Worm (Caenorhabditis elegans) whole organism, L4 larva: ENCODE results near the gene C14A11.9.

ENCODE experiments used
- D1046.2 ChIP-seq: fragments of 200-800 bp; sonication (Bioruptor generic); IDR thresholded peaks from 2 replicates; pipeline ENCODE4 v1.3.6; 2022; ENCODE audit warnings: missing genetic modification characterization, missing compliant biosample characterization
- F10B5.3 ChIP-seq: sonication (generic microtip); optimal IDR thresholded peaks from 2 replicates; lab custom pipeline; 2016; ENCODE audit warnings: mild to moderate bottlenecking, missing genetic modification characterization, missing compliant biosample characterization
- F37D6.2 ChIP-seq: sonication (generic microtip); optimal IDR thresholded peaks from 2 replicates; lab custom pipeline; 2016; ENCODE audit warnings: mild to moderate bottlenecking, missing genetic modification characterization, missing compliant biosample characterization
- F49E8.2 ChIP-seq: sonication (generic microtip); optimal IDR thresholded peaks from 2 replicates; lab custom pipeline; 2016; ENCODE audit warnings: missing compliant biosample characterization, mild to moderate bottlenecking, missing genetic modification characterization, borderline replicate concordance
- T26A8.4 ChIP-seq: fragments of 200-800 bp; sonication (Bioruptor generic); IDR thresholded peaks from 2 replicates; pipeline ENCODE4 v1.3.6; 2022; ENCODE audit warnings: missing genetic modification characterization, missing compliant biosample characterization
- Y105C5A.15 ChIP-seq: fragments of 200-800 bp; sonication (Bioruptor generic); IDR thresholded peaks from 2 replicates; pipeline ENCODE4 v1.3.6; 2022; ENCODE audit warnings: missing genetic modification characterization, missing compliant biosample characterization
- Y75B8A.6 ChIP-seq: fragments of 200-800 bp; sonication (Bioruptor generic); IDR thresholded peaks from 2 replicates; pipeline ENCODE4 v1.3.6; 2022; ENCODE audit warnings: missing genetic modification reagents, missing genetic modification characterization, missing compliant biosample characterization
- ZK337.2 ChIP-seq: fragments of 200-800 bp; sonication (Bioruptor generic); IDR thresholded peaks from 2 replicates; pipeline ENCODE4 v1.3.6; 2022; ENCODE audit warnings: missing genetic modification reagents, missing genetic modification characterization, missing compliant biosample characterization
- aha-1 ChIP-seq: fragments of 150-350 bp; peaks from one replicate; lab custom pipeline; 2014; ENCODE audit warnings: missing biosample characterization, missing genetic modification characterization
- ceh-82 ChIP-seq: sonication (generic microtip); optimal IDR thresholded peaks from 2 replicates; lab custom pipeline; 2017; ENCODE audit warnings: missing biosample characterization, missing genetic modification characterization
- ctbp-1 ChIP-seq: fragments of 200-800 bp; sonication (Bioruptor generic); IDR thresholded peaks from 2 replicates; pipeline ENCODE4 v1.3.6; 2022; ENCODE audit warnings: missing genetic modification reagents, missing genetic modification characterization, missing compliant biosample characterization
- daf-12 ChIP-seq: fragments of 150-350 bp; optimal IDR thresholded peaks from 2 replicates; lab custom pipeline; 2014; ENCODE audit warnings: missing biosample characterization, missing genetic modification reagents, missing genetic modification characterization
- daf-16 ChIP-seq, 3 experiments: sonication (generic microtip); optimal IDR thresholded peaks; 2 replicates each; lab custom pipeline; 2016 to 2017; ENCODE audit warnings: missing genetic modification characterization in 3 of 3, missing genetic modification reagents in 3 of 3, mild to moderate bottlenecking in 2 of 3, missing compliant biosample characterization in 2 of 3, missing biosample characterization in 1 of 3, moderate library complexity in 1 of 3
- daf-19 ChIP-seq: fragments of 200-800 bp; sonication (Bioruptor generic); conservative IDR thresholded peaks from 2 replicates; pipeline ENCODE4 v1.3.6; 2022; ENCODE audit warnings: missing genetic modification characterization, missing compliant biosample characterization
- dmd-9 ChIP-seq: fragments of 200-800 bp; sonication (Bioruptor generic); IDR thresholded peaks from 2 replicates; pipeline ENCODE4 v1.3.6; 2022; ENCODE audit warnings: missing genetic modification reagents, missing genetic modification characterization, missing compliant biosample characterization
- dpl-1 ChIP-seq: fragments of 150-350 bp; optimal IDR thresholded peaks from 2 replicates; lab custom pipeline; 2014; ENCODE audit warnings: missing biosample characterization, missing genetic modification reagents, missing genetic modification characterization
- duxl-1 ChIP-seq: sonication (generic microtip); optimal IDR thresholded peaks from 2 replicates; lab custom pipeline; 2016; ENCODE audit warnings: mild to moderate bottlenecking, missing genetic modification characterization, moderate library complexity, missing compliant biosample characterization; ENCODE audit not compliant: poor library complexity
- dve-1 ChIP-seq: sonication (generic microtip); optimal IDR thresholded peaks from 2 replicates; lab custom pipeline; 2017; ENCODE audit warnings: antibody characterized with exemption, mild to moderate bottlenecking, missing genetic modification characterization, missing compliant biosample characterization; ENCODE audit not compliant: insufficient read depth
- egl-27 ChIP-seq: sonication (generic microtip); optimal IDR thresholded peaks from 3 replicates; lab custom pipeline; 2017; ENCODE audit warnings: missing biosample characterization, missing genetic modification reagents, missing genetic modification characterization
- egl-43 ChIP-seq: fragments of 200-800 bp; sonication (Bioruptor generic); IDR thresholded peaks from 2 replicates; pipeline ENCODE4 v1.3.6; 2022; ENCODE audit warnings: missing genetic modification reagents, missing genetic modification characterization, missing compliant biosample characterization
- fkh-10 ChIP-seq: fragments of 150-350 bp; optimal IDR thresholded peaks from 2 replicates; lab custom pipeline; 2014; ENCODE audit warnings: missing biosample characterization, missing genetic modification reagents, missing genetic modification characterization
- hmg-1.1 ChIP-seq: fragments of 200-800 bp; sonication (Bioruptor generic); IDR thresholded peaks from 2 replicates; pipeline ENCODE4 v1.3.6; 2022; ENCODE audit warnings: missing genetic modification reagents, missing genetic modification characterization, missing compliant biosample characterization
- lim-7 ChIP-seq: fragments of 200-800 bp; sonication (Bioruptor generic); IDR thresholded peaks from 2 replicates; pipeline ENCODE4 v1.3.6; 2022; ENCODE audit warnings: missing genetic modification characterization, missing compliant biosample characterization
- madf-5 ChIP-seq, 2 experiments: fragments of 200-800 bp; sonication (Bioruptor generic); IDR thresholded peaks; 2 replicates each; pipeline ENCODE4 v1.3.6; 2022; ENCODE audit warnings: missing compliant biosample characterization in 2 of 2, missing genetic modification characterization in 2 of 2
- madf-9 ChIP-seq: fragments of 200-800 bp; sonication (Bioruptor generic); conservative IDR thresholded peaks from 2 replicates; pipeline ENCODE4 v1.3.6; 2022; ENCODE audit warnings: missing genetic modification reagents, missing genetic modification characterization, missing compliant biosample characterization
- mep-1 ChIP-seq: fragments of 150-350 bp; sonication (generic microtip); optimal IDR thresholded peaks from 3 replicates; lab custom pipeline; 2014; ENCODE audit warnings: missing biosample characterization, missing genetic modification characterization
- mes-2 ChIP-seq: sonication (generic microtip); optimal IDR thresholded peaks from 2 replicates; lab custom pipeline; 2016; ENCODE audit warnings: missing genotype, mild to moderate bottlenecking, missing genetic modification characterization, missing compliant biosample characterization; ENCODE audit not compliant: poor library complexity, severe bottlenecking
- mxl-2 ChIP-seq: fragments of 200-800 bp; sonication (Bioruptor generic); conservative IDR thresholded peaks from 2 replicates; pipeline ENCODE4 v1.3.6; 2022; ENCODE audit warnings: missing genetic modification reagents, missing genetic modification characterization, missing compliant biosample characterization
- nhr-102 ChIP-seq: sonication (generic microtip); optimal IDR thresholded peaks from 2 replicates; lab custom pipeline; 2016; ENCODE audit warnings: mild to moderate bottlenecking, missing genetic modification characterization, moderate library complexity, missing compliant biosample characterization
- nhr-25 ChIP-seq: sonication (generic microtip); optimal IDR thresholded peaks from 2 replicates; lab custom pipeline; 2017; ENCODE audit warnings: missing genetic modification characterization, mild to moderate bottlenecking, missing compliant biosample characterization, antibody characterized with exemption, moderate library complexity, borderline replicate concordance; ENCODE audit not compliant: insufficient read depth
- nhr-28 ChIP-seq: fragments of 150-350 bp; optimal IDR thresholded peaks from 2 replicates; lab custom pipeline; 2014; ENCODE audit warnings: missing biosample characterization, missing genetic modification characterization
- nhr-48 ChIP-seq: sonication (generic microtip); optimal IDR thresholded peaks from 2 replicates; lab custom pipeline; 2016; ENCODE audit warnings: mild to moderate bottlenecking, missing genetic modification characterization, missing compliant biosample characterization
- nhr-76 ChIP-seq: fragments of 150-350 bp; optimal IDR thresholded peaks from 2 replicates; lab custom pipeline; 2014; ENCODE audit warnings: missing biosample characterization, missing genetic modification characterization
- pha-4 ChIP-seq, 2 experiments: fragments of 150-350 bp in 1 of 2; fragments of 200-800 bp in 1 of 2; sonication (Bioruptor generic) in 1 of 2; IDR thresholded peaks in 1 of 2; optimal IDR thresholded peaks in 1 of 2; 2 replicates each; pipeline versions ENCODE4 v1.3.6 to Lab custom; 2014 to 2022; ENCODE audit warnings: missing genetic modification characterization in 2 of 2, missing genetic modification reagents in 2 of 2, missing biosample characterization in 1 of 2, missing compliant biosample characterization in 1 of 2
- set-16 ChIP-seq: fragments of 200-800 bp; sonication (Bioruptor generic); IDR thresholded peaks from 2 replicates; pipeline ENCODE4 v1.3.6; 2022; ENCODE audit warnings: missing genetic modification reagents, missing genetic modification characterization, missing compliant biosample characterization
- snpc-1.2 ChIP-seq: fragments of 200-800 bp; sonication (Bioruptor generic); IDR thresholded peaks from 2 replicates; pipeline ENCODE4 v1.3.6; 2022; ENCODE audit warnings: missing genetic modification reagents, missing genetic modification characterization, missing compliant biosample characterization
- spr-3 ChIP-seq: fragments of 200-800 bp; sonication (Bioruptor generic); optimal IDR thresholded peaks from 2 replicates; lab custom pipeline; 2018; ENCODE audit warnings: mild to moderate bottlenecking, missing genetic modification characterization, missing compliant biosample characterization
- unc-130 ChIP-seq: sonication (generic microtip); optimal IDR thresholded peaks from 2 replicates; lab custom pipeline; 2016; ENCODE audit warnings: missing genetic modification reagents, missing genetic modification characterization, missing compliant biosample characterization
- unc-62 ChIP-seq, 3 experiments: fragments of 150-350 bp in 1 of 3; sonication (generic microtip); optimal IDR thresholded peaks in 2 of 3; peaks in 1 of 3; 1 replicate in 1 of 3; 2 replicates in 2 of 3; lab custom pipeline; 2014 to 2017; ENCODE audit warnings: missing biosample characterization in 3 of 3, missing genetic modification characterization in 3 of 3, missing genetic modification reagents in 3 of 3, missing genotype in 1 of 3
- ztf-11 ChIP-seq: fragments of 150-350 bp; optimal IDR thresholded peaks from 2 replicates; lab custom pipeline; 2014; ENCODE audit warnings: missing biosample characterization, missing genetic modification characterization
- ztf-7 ChIP-seq: fragments of 150-350 bp; optimal IDR thresholded peaks from 2 replicates; lab custom pipeline; 2014; ENCODE audit warnings: missing biosample characterization, missing genetic modification characterization

The C14A11.9 gene

DNA sequence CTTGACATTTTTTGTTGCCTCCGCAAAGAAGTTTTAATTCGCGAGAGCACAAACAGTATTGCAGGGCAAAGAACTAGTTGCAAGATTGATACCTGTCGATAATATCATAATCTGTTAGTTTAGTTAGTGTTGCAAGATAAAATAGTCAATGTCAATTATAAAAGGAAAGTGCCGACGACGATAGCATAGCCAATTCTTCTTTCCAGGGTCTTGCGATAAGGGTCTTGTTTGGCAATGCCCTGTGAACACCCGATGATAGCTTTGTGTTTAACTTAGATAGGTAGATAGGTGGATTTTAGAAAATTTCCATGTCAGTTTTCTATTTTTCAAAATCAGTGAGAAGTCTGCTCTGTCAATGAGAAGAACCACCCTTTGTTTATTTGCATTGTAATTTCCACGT is 15.1 kb downstream of the C14A11.9 start:
- TF ChIP-seq dve-1 (tag; lab: Kevin White, UChicago) (peak; percentile 2), dpl-1 (GFP tag; lab: Kevin White, UChicago) (no peak)
- TF ChIP-seq, all 104 proteins: peak for 1

DNA sequence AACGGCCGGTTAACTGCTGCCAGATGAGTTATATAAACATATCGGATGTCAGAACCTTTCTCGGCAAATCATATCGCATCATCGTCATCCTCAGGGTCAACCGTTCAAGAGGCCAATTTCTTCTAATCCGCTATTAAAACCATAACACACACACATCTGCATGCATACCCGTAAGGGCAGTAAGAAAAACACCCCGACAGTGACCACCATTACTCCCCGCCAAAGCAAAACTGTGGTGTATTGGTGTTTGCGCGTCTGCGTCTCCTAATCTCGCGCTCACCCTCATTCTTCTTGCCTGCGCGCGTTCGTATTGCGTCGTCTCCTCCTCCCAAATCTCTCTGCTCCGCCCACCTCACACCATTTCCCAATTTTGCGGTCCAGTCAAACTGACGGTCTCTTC is 15.9 kb downstream of the C14A11.9 start:
- no peak for TF ChIP-seq nhr-48
- peak; percentile 68 for TF ChIP-seq aha-1
- no peak for TF ChIP-seq Y75B8A.6 (GFP tag; lab: Robert Waterston, UW)
- TF ChIP-seq set-16 (GFP tag; lab: Robert Waterston, UW) = 0 out of 2 replicates have a peak, but pooled peaks have one; percentile 12
- no peak for TF ChIP-seq daf-19 (GFP tag; lab: Robert Waterston, UW)
- TF ChIP-seq daf-12 (tag; lab: Kevin White, UChicago) = no peak
- TF ChIP-seq ceh-82 (tag; lab: Kevin White, UChicago) = no peak
- TF ChIP-seq egl-27 (tag; lab: Kevin White, UChicago) = no peak
- TF ChIP-seq madf-5 (GFP tag; IDR thresholded peaks at IDR 0.05; lab: Robert Waterston, UW) = no peak
- TF ChIP-seq nhr-102 (tag; lab: Kevin White, UChicago) = no peak
- no peak for TF ChIP-seq nhr-28 (tag; lab: Kevin White, UChicago)
- no peak for TF ChIP-seq mxl-2
- no peak for TF ChIP-seq nhr-25

DNA sequence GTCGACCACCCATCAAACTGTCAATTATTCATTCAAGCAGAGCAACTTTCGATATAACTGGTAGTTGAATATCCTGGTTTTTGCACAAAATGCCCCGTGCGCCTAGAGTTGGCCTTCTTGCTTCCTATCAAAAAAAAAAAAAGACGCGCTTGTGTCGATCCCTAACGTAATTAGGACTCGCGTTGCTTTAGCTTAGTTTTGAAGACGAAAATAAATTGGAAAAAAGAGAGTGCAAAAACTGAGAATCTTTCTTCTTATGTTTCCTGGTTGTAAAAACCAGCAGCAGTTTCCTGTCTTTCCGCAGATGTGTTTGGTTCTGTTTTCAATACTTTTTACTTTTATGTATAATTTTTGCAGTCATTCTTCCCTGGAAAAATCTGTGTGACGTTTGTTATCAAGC is 31.5 kb downstream of the C14A11.9 start:
- TF ChIP-seq unc-62 (GFP tag; optimal IDR thresholded peaks at IDR 0.05 in 1 of 2; lab: Kevin White, UChicago) (peak in 1 of 2 experiments; percentile 56), unc-62 (tag; optimal IDR thresholded peaks at IDR 0.05; lab: Kevin White, UChicago) (no peak), daf-16 (GFP tag; optimal IDR thresholded peaks at IDR 0.05; lab: Kevin White, UChicago) (no peak), daf-16 (tag; optimal IDR thresholded peaks at IDR 0.05; lab: Kevin White, UChicago) (no peak), snpc-1.2 (GFP tag; lab: Robert Waterston, UW) (no peak), fkh-10 (peak; percentile 10)

DNA sequence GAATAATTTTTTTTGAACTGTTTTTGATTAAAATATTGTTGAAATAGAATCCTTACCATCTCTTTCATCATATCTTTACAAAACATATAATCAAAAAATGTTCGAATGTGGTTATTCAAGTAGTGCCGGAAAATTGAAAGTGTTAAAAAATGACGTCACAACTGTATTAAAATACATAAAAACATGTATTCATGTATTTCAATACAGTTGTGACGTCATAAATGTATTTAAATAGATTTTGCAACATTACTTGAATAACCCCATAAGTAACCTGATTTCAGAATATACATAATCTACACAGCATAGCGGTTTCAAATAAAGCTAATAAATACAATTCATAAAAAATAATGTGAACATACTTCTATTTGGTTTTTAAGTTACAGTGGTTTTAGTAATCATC is 32.5 kb downstream of the C14A11.9 start:
- TF ChIP-seq nhr-76 (tag; lab: Kevin White, UChicago) (no peak), F10B5.3 (no peak), fkh-10 (no peak), D1046.2 (GFP tag; lab: Robert Waterston, UW) (no peak), nhr-28 (tag; lab: Kevin White, UChicago) (no peak), lim-7 (GFP tag; lab: Robert Waterston, UW) (no peak), ZK337.2 (GFP tag; lab: Robert Waterston, UW) (no peak), unc-130 (GFP tag; lab: Kevin White, UChicago) (no peak), spr-3 (GFP tag; lab: Kevin White, UChicago) (no peak), ctbp-1 (GFP tag; lab: Robert Waterston, UW) (no peak), Y105C5A.15 (GFP tag; lab: Robert Waterston, UW) (no peak), unc-62 (GFP tag; optimal IDR thresholded peaks at IDR 0.05 in 1 of 2; lab: Kevin White, UChicago) (no peak), unc-62 (tag; optimal IDR thresholded peaks at IDR 0.05; lab: Kevin White, UChicago) (no peak)

DNA sequence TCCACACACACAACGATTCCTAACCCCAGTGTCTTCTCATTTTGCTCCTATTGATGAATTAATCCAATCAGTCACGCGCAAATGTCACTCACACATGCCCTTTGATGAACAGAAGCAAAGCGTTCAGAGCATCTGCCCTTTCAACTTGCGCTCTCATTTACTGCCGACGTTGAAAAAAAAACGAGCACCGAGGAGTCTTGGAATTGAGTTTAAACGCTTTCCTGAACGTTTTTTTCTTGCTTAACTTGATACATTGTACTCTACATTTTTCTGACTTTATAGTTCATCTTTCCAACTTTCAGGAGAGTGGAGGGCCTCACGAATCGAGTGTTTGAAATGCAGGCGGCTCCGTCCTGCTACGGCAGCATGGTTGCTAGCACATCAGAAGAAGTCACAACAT is 37.7 kb downstream of the C14A11.9 start, which contains the start of gene cgef-1:
Gene cgef-1 (plus strand): TSS at position 301 of the 400 bp plus-strand sequence.
- no peak for TF ChIP-seq madf-9 (GFP tag; lab: Robert Waterston, UW)
- TF ChIP-seq T26A8.4 = no peak
- TF ChIP-seq aha-1 = peak; percentile 40

DNA sequence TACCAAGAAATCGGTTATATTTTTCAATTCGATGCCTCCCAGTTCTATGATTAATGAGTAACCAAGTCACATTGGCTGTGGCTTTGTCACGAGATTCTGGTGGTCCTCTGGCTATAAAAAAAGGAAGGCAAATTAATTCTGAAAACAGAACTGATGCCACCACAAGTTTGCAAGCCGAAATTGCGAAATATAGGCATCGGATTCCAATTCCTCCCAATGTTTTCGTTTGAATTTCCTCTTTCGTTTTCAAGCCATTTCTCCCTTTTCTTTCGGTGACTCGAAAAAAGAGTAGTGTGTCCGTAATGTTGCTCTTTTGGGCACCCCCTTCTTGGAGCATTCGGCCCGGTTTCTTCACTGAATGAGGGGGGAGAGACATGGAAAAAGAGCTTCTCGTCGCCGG is 39.8 kb downstream of the C14A11.9 start, which contains the start of gene F55F1.2:
Gene F55F1.2 (minus strand): TSS at position 376 of the 400 bp plus-strand sequence.
- TF ChIP-seq duxl-1 = no peak
- no peak for TF ChIP-seq F37D6.2
- no peak for TF ChIP-seq unc-62 (GFP tag; optimal IDR thresholded peaks at IDR 0.05 in 1 of 2; lab: Kevin White, UChicago)
- no peak for TF ChIP-seq unc-62 (tag; optimal IDR thresholded peaks at IDR 0.05; lab: Kevin White, UChicago)
- TF ChIP-seq ztf-7 (tag; lab: Kevin White, UChicago) = no peak
- no peak for TF ChIP-seq pha-4 (GFP tag; IDR thresholded peaks at IDR 0.05; lab: Robert Waterston, UW)
- no peak for TF ChIP-seq pha-4 (tag; optimal IDR thresholded peaks at IDR 0.05; lab: Kevin White, UChicago)
- TF ChIP-seq hmg-1.1 (GFP tag; lab: Robert Waterston, UW) = peak; percentile 26; the same call in 1 of the 2 replicates
- no peak for TF ChIP-seq mes-2 (tag; lab: Kevin White, UChicago)
- TF ChIP-seq mep-1 (tag; lab: Kevin White, UChicago) = peak; percentile 37
- no peak for TF ChIP-seq ztf-11 (tag; lab: Kevin White, UChicago)
- TF ChIP-seq dmd-9 (GFP tag; lab: Robert Waterston, UW) = no peak
- TF ChIP-seq F49E8.2 (tag; lab: Kevin White, UChicago) = no peak
- no peak for TF ChIP-seq egl-43
